Fruit fly (Drosophila melanogaster): ENCODE measurements around the gene Trp1.

Trp1 gene

DNA sequence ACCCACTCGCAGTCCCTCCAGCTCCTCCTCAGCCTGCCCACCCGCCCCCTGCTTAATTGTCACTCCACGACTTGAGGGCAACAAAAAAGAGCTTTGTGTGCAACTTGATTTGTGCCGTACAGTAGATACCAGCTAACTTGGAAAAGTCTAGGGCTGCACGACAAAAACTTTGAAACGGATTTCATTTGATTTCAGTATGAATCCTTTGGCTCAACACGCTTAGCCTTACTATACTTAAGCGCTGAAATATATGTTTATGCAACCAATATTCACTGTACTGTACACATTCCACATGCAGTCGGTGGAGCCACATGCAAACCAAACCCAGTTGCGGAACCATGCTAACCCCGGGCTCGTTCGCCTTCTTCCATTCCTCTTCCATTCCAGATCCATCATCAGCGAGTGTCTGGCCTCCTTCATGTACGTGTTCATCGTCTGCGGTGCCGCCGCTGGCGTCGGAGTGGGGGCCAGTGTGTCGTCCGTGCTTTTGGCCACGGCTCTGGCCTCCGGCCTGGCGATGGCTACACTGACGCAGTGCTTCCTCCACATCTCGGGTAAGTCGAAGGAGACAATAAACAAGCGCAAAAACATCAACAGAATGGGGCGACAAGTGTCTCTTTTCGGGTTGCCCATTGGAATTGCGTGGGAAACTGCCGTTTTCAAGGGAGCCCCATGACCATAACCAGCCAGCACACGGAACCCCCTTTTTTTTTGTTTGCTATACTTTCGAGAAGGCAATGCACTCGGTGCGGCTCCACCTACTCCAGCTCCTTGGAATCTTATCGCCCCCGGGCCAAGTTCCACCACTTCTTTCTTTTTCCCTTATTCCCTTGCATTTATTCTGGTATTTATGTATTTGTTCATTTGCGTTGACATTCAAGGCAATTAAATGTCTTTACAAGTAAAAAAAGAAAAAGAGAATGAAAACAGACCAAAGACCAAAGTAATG, 22.5 kb upstream of the Trp1 start (continued):
- TF ChIP-seq wdn (GFP tag; IDR thresholded peaks at IDR 0.05) (no peak), CG2120 (GFP tag; optimal IDR thresholded peaks at IDR 0.05) (no peak), Pdp1 (GFP tag; optimal IDR thresholded peaks at IDR 0.05) (peak in 1 of 2 experiments; percentile 36), CG6175 (GFP tag; IDR thresholded peaks at IDR 0.05) (no peak), cas (GFP tag; IDR thresholded peaks at IDR 0.05) (no peak), mirr (GFP tag; optimal IDR thresholded peaks at IDR 0.05) (no peak), az2 (GFP tag; optimal IDR thresholded peaks at IDR 0.05) (peak; percentile 34), Trl (optimal IDR thresholded peaks at IDR 0.05) (no peak), Trl (GFP tag; optimal IDR thresholded peaks at IDR 0.05) (peak; percentile 11), odd (GFP tag; optimal IDR thresholded peaks at IDR 0.05) (no peak), D19A (tag; optimal IDR thresholded peaks at IDR 0.05) (peak; percentile 54), Gsc (GFP tag; IDR thresholded peaks at IDR 0.05) (no peak), CG11247 (GFP tag; IDR thresholded peaks at IDR 0.05) (peak; percentile 53; the same call in 1 of the 2 replicates), CG16815 (GFP tag; optimal IDR thresholded peaks at IDR 0.05) (no peak), Sry-δ (GFP tag; optimal IDR thresholded peaks at IDR 0.05) (no peak), gro (GFP tag; optimal IDR thresholded peaks at IDR 0.05) (no peak), CG6854 (GFP tag; optimal IDR thresholded peaks at IDR 0.05) (no peak), CG32772 (GFP tag; IDR thresholded peaks at IDR 0.05) (peak; percentile 76; the same call in 1 of the 2 replicates), CG4820 (GFP tag; optimal IDR thresholded peaks at IDR 0.05) (peak; percentile 60), CG14050 (GFP tag; IDR thresholded peaks at IDR 0.05) (peak; percentile 30; the same call in 1 of the 3 replicates), usp (GFP tag; optimal IDR thresholded peaks at IDR 0.05) (no peak), CG17568 (GFP tag; optimal IDR thresholded peaks at IDR 0.05) (no peak), peb (GFP tag; IDR thresholded peaks at IDR 0.05) (peak; percentile 60), z (GFP tag; IDR thresholded peaks at IDR 0.05) (no peak), Dad (GFP tag; optimal IDR thresholded peaks at IDR 0.05) (no peak), CG10979 (tag; optimal IDR thresholded peaks at IDR 0.05) (peak; percentile 77), sim (GFP tag; IDR thresholded peaks at IDR 0.05) (peak; percentile 59; the same call in 1 of the 2 replicates), CG3847 (GFP tag; IDR thresholded peaks at IDR 0.05) (peak; percentile 32; the same call in 1 of the 2 replicates), onecut (GFP tag; IDR thresholded peaks at IDR 0.05) (peak; percentile 68), otp (GFP tag; IDR thresholded peaks at IDR 0.05) (peak; percentile 70; the same call in 2 of the 3 replicates), vfl (GFP tag; optimal IDR thresholded peaks at IDR 0.05) (no peak), lmd (GFP tag; IDR thresholded peaks at IDR 0.05) (peak; percentile 65), lola (GFP tag; optimal IDR thresholded peaks at IDR 0.05) (no peak), ftz-f1 (GFP tag; optimal IDR thresholded peaks at IDR 0.05) (no peak), ap (GFP tag; IDR thresholded peaks at IDR 0.05) (peak; percentile 33; the same call in 1 of the 2 replicates), jing (GFP tag; optimal IDR thresholded peaks at IDR 0.05) (peak; percentile 65), CG15269 (tag; optimal IDR thresholded peaks at IDR 0.05) (no peak), Ets65A (GFP tag) (peak; percentile 95), CG9437 (GFP tag; optimal IDR thresholded peaks at IDR 0.05) (no peak), tin (GFP tag; optimal IDR thresholded peaks at IDR 0.05) (peak; percentile 39), Vsx1 (GFP tag; optimal IDR thresholded peaks at IDR 0.05) (no peak), luna (GFP tag; optimal IDR thresholded peaks at IDR 0.05) (no peak), bowl (GFP tag; IDR thresholded peaks at IDR 0.05) (no peak), slou (GFP tag; optimal IDR thresholded peaks at IDR 0.05) (no peak), CG8388 (GFP tag; optimal IDR thresholded peaks at IDR 0.05) (peak; percentile 50), D19B (GFP tag; optimal IDR thresholded peaks at IDR 0.05) (no peak), CG7839 (tag; optimal IDR thresholded peaks at IDR 0.05) (peak; percentile 59), CG10274 (GFP tag; optimal IDR thresholded peaks at IDR 0.05) (no peak), fd64A (GFP tag; optimal IDR thresholded peaks at IDR 0.05) (peak; percentile 39), Sox100B (GFP tag; optimal IDR thresholded peaks at IDR 0.05) (peak; percentile 47)
